Fruit fly (Drosophila melanogaster) whole organism, embryonic: Measurements from ENCODE around the gene Nca.
A peak's percentile ranks its signal among the peaks of the same experiment; 100 is the strongest.

Experiments
- B-H1 ChIP-seq: fragments of 200-800 bp; sonication (Bioruptor generic); IDR thresholded peaks from 3 replicates; pipeline ENCODE4 v1.3.6; 2022; ENCODE audit warnings: missing biosample characterization, missing genetic modification characterization
- Bgb ChIP-seq: fragments of 200-800 bp; sonication (Bioruptor generic); IDR thresholded peaks from 2 replicates; pipeline ENCODE4 v1.3.6; 2022; ENCODE audit warnings: missing biosample characterization, missing genetic modification characterization; ENCODE audit not compliant: partially characterized antibody
- CG10959 ChIP-seq: fragments of 200-800 bp; sonication (Bioruptor generic); IDR thresholded peaks from 2 replicates; pipeline ENCODE4 v1.3.6; 2022; ENCODE audit warnings: missing biosample characterization, missing genetic modification characterization
- CG10979 ChIP-seq: fragments of 200-800 bp; sonication (Bioruptor generic); optimal IDR thresholded peaks from 2 replicates; lab custom pipeline; 2018; ENCODE audit warnings: missing biosample characterization, mild to moderate bottlenecking, missing genetic modification characterization, moderate library complexity
- CG12236 ChIP-seq: fragments of 200-800 bp; sonication (Bioruptor generic); optimal IDR thresholded peaks from 2 replicates; lab custom pipeline; 2016; ENCODE audit warnings: missing biosample characterization, missing genetic modification characterization
- CG12391 ChIP-seq: fragments of 200-800 bp; sonication (Bioruptor generic); optimal IDR thresholded peaks from 3 replicates; lab custom pipeline; 2018; ENCODE audit warnings: missing biosample characterization, mild to moderate bottlenecking, missing genetic modification characterization, moderate library complexity
- CG13123 ChIP-seq: fragments of 200-800 bp; sonication (Bioruptor generic); optimal IDR thresholded peaks from 2 replicates; lab custom pipeline; 2016; ENCODE audit warnings: missing biosample characterization, missing genetic modification characterization
- CG15479 ChIP-seq: fragments of 200-800 bp; sonication (Bioruptor generic); optimal IDR thresholded peaks from 3 replicates; lab custom pipeline; 2019; ENCODE audit warnings: missing biosample characterization, mild to moderate bottlenecking, missing genetic modification characterization, moderate library complexity
- CG17361 ChIP-seq: fragments of 200-800 bp; sonication (Bioruptor generic); IDR thresholded peaks from 3 replicates; pipeline ENCODE4 v1.3.6; 2022; ENCODE audit warnings: missing biosample characterization, missing genetic modification characterization
- CG17568 ChIP-seq: fragments of 200-800 bp; sonication (Bioruptor generic); optimal IDR thresholded peaks from 2 replicates; lab custom pipeline; 2018; ENCODE audit warnings: missing biosample characterization, mild to moderate bottlenecking, missing genetic modification characterization, moderate library complexity
- CG18262 ChIP-seq: fragments of 200-800 bp; optimal IDR thresholded peaks from 3 replicates; lab custom pipeline; 2019; ENCODE audit warnings: missing biosample characterization, mild to moderate bottlenecking, missing genetic modification characterization, moderate library complexity
- CG18599 ChIP-seq: fragments of 200-800 bp; sonication (Bioruptor generic); optimal IDR thresholded peaks from 3 replicates; lab custom pipeline; 2017; ENCODE audit warnings: missing biosample characterization, missing genetic modification characterization, mild to moderate bottlenecking, moderate library complexity, missing genetic modification reagents
- CG2202 ChIP-seq: fragments of 200-800 bp; sonication (Bioruptor generic); optimal IDR thresholded peaks from 2 replicates; lab custom pipeline; 2018; ENCODE audit warnings: missing biosample characterization, mild to moderate bottlenecking, missing genetic modification characterization
- CG4282 ChIP-seq: fragments of 200-800 bp; sonication (Bioruptor generic); optimal IDR thresholded peaks from 2 replicates; lab custom pipeline; 2016; ENCODE audit warnings: missing biosample characterization, missing genetic modification characterization
- CG4328 ChIP-seq: fragments of 200-800 bp; sonication (Bioruptor generic); optimal IDR thresholded peaks from 3 replicates; lab custom pipeline; 2017; ENCODE audit warnings: missing biosample characterization, missing genetic modification reagents, missing genetic modification characterization
- CG7556 ChIP-seq: fragments of 200-800 bp; sonication (Bioruptor generic); optimal IDR thresholded peaks from 2 replicates; lab custom pipeline; 2017; ENCODE audit warnings: missing biosample characterization, mild to moderate bottlenecking, missing genetic modification characterization
- CG8281 ChIP-seq: fragments of 200-800 bp; sonication (Bioruptor generic); optimal IDR thresholded peaks from 2 replicates; lab custom pipeline; 2018; ENCODE audit warnings: missing biosample characterization, mild to moderate bottlenecking, missing genetic modification characterization, moderate library complexity
- CG9437 ChIP-seq: fragments of 200-800 bp; sonication (Bioruptor generic); optimal IDR thresholded peaks from 2 replicates; lab custom pipeline; 2018; ENCODE audit warnings: missing biosample characterization, mild to moderate bottlenecking, missing genetic modification characterization
- CoRest ChIP-seq: fragments of 200-800 bp; sonication (Bioruptor generic); optimal IDR thresholded peaks from 3 replicates; lab custom pipeline; 2018; ENCODE audit warnings: missing biosample characterization, mild to moderate bottlenecking, missing genetic modification characterization, moderate library complexity
- D19B ChIP-seq: fragments of 200-800 bp; sonication (Bioruptor generic); optimal IDR thresholded peaks from 2 replicates; lab custom pipeline; 2017; ENCODE audit warnings: missing biosample characterization, mild to moderate bottlenecking, missing genetic modification characterization
- Deaf1 ChIP-seq: fragments of 200-800 bp; optimal IDR thresholded peaks from 3 replicates; lab custom pipeline; 2019; ENCODE audit warnings: missing biosample characterization, mild to moderate bottlenecking, missing genetic modification characterization, moderate library complexity
- Dip2 ChIP-seq: fragments of 200-800 bp; sonication (Bioruptor generic); IDR thresholded peaks from 2 replicates; pipeline ENCODE4 v1.3.6; 2022; ENCODE audit warnings: missing biosample characterization, missing genetic modification characterization
- Eip74EF ChIP-seq, 2 experiments: fragments of 200-800 bp in 1 of 2; fragments of >200 bp in 1 of 2; sonication (Bioruptor generic) in 1 of 2; optimal IDR thresholded peaks; 2 replicates each; lab custom pipeline; 2017 to 2019; ENCODE audit warnings: missing biosample characterization in 2 of 2, missing genetic modification characterization in 2 of 2, mild to moderate bottlenecking in 1 of 2, moderate library complexity in 1 of 2
- Fer3 ChIP-seq: fragments of 200-800 bp; sonication (Bioruptor generic); optimal IDR thresholded peaks from 2 replicates; lab custom pipeline; 2018; ENCODE audit warnings: missing biosample characterization, mild to moderate bottlenecking, missing genetic modification characterization, moderate library complexity
- NC2α ChIP-seq: fragments of 200-800 bp; sonication (Bioruptor generic); optimal IDR thresholded peaks from 2 replicates; lab custom pipeline; 2016; ENCODE audit warnings: missing biosample characterization, missing genetic modification characterization
- NC2β ChIP-seq: fragments of 200-800 bp; sonication (Bioruptor generic); optimal IDR thresholded peaks from 2 replicates; lab custom pipeline; 2016; ENCODE audit warnings: missing biosample characterization, missing genetic modification characterization
- TFAM ChIP-seq: fragments of 200-800 bp; sonication (Bioruptor generic); optimal IDR thresholded peaks from 2 replicates; lab custom pipeline; 2017; ENCODE audit warnings: missing biosample characterization, missing genetic modification characterization, inconsistent platforms
- Trl ChIP-seq, 3 experiments: fragments of >200 bp in 2 of 3; fragments of 200-800 bp in 1 of 3; sonication (Bioruptor generic) in 1 of 3; optimal IDR thresholded peaks; 2 replicates in 1 of 3; 3 replicates in 2 of 3; lab custom pipeline; 2016 to 2017; ENCODE audit warnings: missing biosample characterization in 1 of 3, missing genetic modification characterization in 1 of 3
- Xbp1 ChIP-seq: fragments of 200-800 bp; sonication (Bioruptor generic); optimal IDR thresholded peaks from 3 replicates; lab custom pipeline; 2016; ENCODE audit warnings: missing biosample characterization, mild to moderate bottlenecking, missing genetic modification characterization
- bab2 ChIP-seq: fragments of 200-800 bp; sonication (Bioruptor generic); optimal IDR thresholded peaks from 2 replicates; lab custom pipeline; 2016; ENCODE audit warnings: missing biosample characterization, missing genetic modification characterization
- btn ChIP-seq: fragments of 200-800 bp; sonication (Bioruptor generic); optimal IDR thresholded peaks from 2 replicates; lab custom pipeline; 2016; ENCODE audit warnings: missing biosample characterization, missing genetic modification characterization
- cg ChIP-seq: fragments of 200-800 bp; sonication (Bioruptor generic); optimal IDR thresholded peaks from 3 replicates; lab custom pipeline; 2019; ENCODE audit warnings: missing biosample characterization, mild to moderate bottlenecking, missing genetic modification characterization, moderate library complexity
- crp ChIP-seq, 2 experiments: fragments of 200-800 bp; sonication (Bioruptor generic); optimal IDR thresholded peaks; 2 replicates in 1 of 2; 3 replicates in 1 of 2; lab custom pipeline; 2017; ENCODE audit warnings: missing biosample characterization in 2 of 2, missing genetic modification characterization in 2 of 2, mild to moderate bottlenecking in 1 of 2, moderate library complexity in 1 of 2
- h ChIP-seq: fragments of >200 bp; optimal IDR thresholded peaks from 2 replicates; lab custom pipeline; 2017
- insv ChIP-seq, 2 experiments: fragments of 200-800 bp; sonication (Bioruptor generic); optimal IDR thresholded peaks; 3 replicates each; lab custom pipeline; 2016 to 2018; ENCODE audit warnings: missing biosample characterization in 2 of 2, missing genetic modification characterization in 2 of 2
- lola ChIP-seq, 3 experiments: fragments of >200 bp in 2 of 3; fragments of 200-800 bp in 1 of 3; sonication (Bioruptor generic) in 1 of 3; optimal IDR thresholded peaks; 2 replicates each; lab custom pipeline; 2017 to 2019; ENCODE audit warnings: missing biosample characterization in 3 of 3, missing genetic modification characterization in 3 of 3, mild to moderate bottlenecking in 1 of 3, moderate library complexity in 1 of 3
- mld ChIP-seq: fragments of 200-800 bp; sonication (Bioruptor generic); IDR thresholded peaks from 3 replicates; pipeline ENCODE4 v1.3.6; 2022; ENCODE audit warnings: missing biosample characterization, missing genetic modification characterization; ENCODE audit not compliant: partially characterized antibody
- nau ChIP-seq: fragments of 200-800 bp; sonication (Bioruptor generic); optimal IDR thresholded peaks from 3 replicates; lab custom pipeline; 2017; ENCODE audit warnings: missing biosample characterization, mild to moderate bottlenecking, missing genetic modification characterization, missing genetic modification reagents
- psq ChIP-seq: fragments of 200-800 bp; sonication (Bioruptor generic); optimal IDR thresholded peaks from 2 replicates; lab custom pipeline; 2017; ENCODE audit warnings: missing biosample characterization, missing genetic modification characterization
- schlank ChIP-seq: fragments of 200-800 bp; sonication (Bioruptor generic); optimal IDR thresholded peaks from 2 replicates; lab custom pipeline; 2018; ENCODE audit warnings: missing biosample characterization, mild to moderate bottlenecking, missing genetic modification characterization
- seq ChIP-seq: fragments of 200-800 bp; sonication (Bioruptor generic); IDR thresholded peaks from 2 replicates; pipeline ENCODE4 v1.3.6; 2022; ENCODE audit warnings: missing biosample characterization, missing genetic modification characterization
- tin ChIP-seq: fragments of 200-800 bp; sonication (Bioruptor generic); optimal IDR thresholded peaks from 3 replicates; lab custom pipeline; 2016; ENCODE audit warnings: missing biosample characterization, missing genetic modification characterization
- tll ChIP-seq, 2 experiments: fragments of 200-800 bp in 1 of 2; fragments of >200 bp in 1 of 2; sonication (Bioruptor generic) in 1 of 2; optimal IDR thresholded peaks; 2 replicates each; lab custom pipeline; 2017 to 2019; ENCODE audit warnings: missing biosample characterization in 2 of 2, missing genetic modification characterization in 2 of 2, mild to moderate bottlenecking in 1 of 2, moderate library complexity in 1 of 2
- tna ChIP-seq: fragments of 200-800 bp; sonication (Bioruptor generic); IDR thresholded peaks from 2 replicates; pipeline ENCODE4 v1.3.6; 2022; ENCODE audit warnings: missing biosample characterization, missing genetic modification characterization; ENCODE audit not compliant: partially characterized antibody
- wdn ChIP-seq: fragments of 200-800 bp; sonication (Bioruptor generic); IDR thresholded peaks from 2 replicates; pipeline ENCODE4 v1.3.6; 2022; ENCODE audit warnings: missing biosample characterization, missing genetic modification characterization
- zen ChIP-seq: fragments of 200-800 bp; sonication (Bioruptor generic); optimal IDR thresholded peaks from 3 replicates; lab custom pipeline; 2018; ENCODE audit warnings: missing biosample characterization, mild to moderate bottlenecking, missing genetic modification characterization, moderate library complexity

Nca gene

DNA sequence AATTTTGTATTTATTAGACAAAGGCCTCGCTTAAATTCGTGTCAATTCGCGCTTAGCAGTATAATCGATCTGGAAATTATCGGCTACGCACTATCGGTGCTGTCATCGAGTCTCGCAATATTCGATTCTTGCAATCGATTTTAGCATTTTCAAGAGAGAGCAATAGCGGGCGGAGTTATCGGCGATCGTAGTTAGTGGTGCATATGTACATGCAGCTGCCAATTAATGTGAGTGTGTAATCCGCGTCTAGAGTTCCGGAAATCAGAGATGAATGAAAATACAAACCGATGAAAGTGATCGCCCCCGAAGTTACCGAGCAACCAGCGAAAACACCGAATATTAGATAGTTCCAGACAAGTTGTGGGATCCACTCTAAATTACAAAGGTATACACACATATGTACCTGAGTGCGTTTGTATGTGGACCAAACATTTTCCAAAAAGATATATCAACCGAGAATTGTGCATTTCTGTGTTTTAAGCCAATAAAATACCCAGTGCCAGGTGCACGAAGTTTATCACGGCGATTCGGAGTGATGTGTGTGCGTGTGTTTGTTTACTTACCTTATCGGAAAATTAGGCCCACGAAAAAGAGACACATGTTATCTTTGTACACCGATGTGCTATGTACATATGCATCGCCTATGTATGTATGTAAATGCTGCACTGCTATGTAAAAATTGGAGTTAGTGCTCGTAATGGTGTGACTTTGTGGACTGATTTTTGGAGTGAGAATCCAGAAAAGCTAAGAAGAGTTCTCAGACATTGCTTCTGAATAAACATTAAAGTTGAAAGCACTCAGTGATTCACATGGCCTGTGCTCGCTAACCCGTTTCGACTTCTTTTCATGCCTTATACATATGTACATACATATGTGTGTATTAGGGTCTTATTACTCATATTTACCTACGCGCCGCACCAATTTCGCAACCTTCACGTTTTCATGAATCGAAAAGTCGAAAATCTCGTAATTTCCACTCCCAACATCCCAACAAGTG lies 14.9 kb downstream of the Nca start (continued):
- peak; percentile 84 for TF ChIP-seq CG15479 (GFP tag; lab: Kevin White, UChicago)
- peak; percentile 36 for TF ChIP-seq CG17568 (GFP tag; lab: Kevin White, UChicago)
- peak; percentile 100 for TF ChIP-seq tna
- TF ChIP-seq Dip2 (GFP tag; lab: Robert Waterston, UW): no peak
- no peak for TF ChIP-seq psq (GFP tag; lab: Kevin White, UChicago)
- no peak for TF ChIP-seq CG13123 (GFP tag; lab: Kevin White, UChicago)
- no peak for TF ChIP-seq CG9437 (GFP tag; lab: Kevin White, UChicago)
- TF ChIP-seq Xbp1 (GFP tag; lab: Kevin White, UChicago): no peak
- TF ChIP-seq CG7556 (GFP tag; lab: Kevin White, UChicago): no peak
- no peak for TF ChIP-seq insv (GFP tag; optimal IDR thresholded peaks at IDR 0.05; lab: Kevin White, UChicago)
- no peak for TF ChIP-seq tin (GFP tag; lab: Kevin White, UChicago)
- no peak for TF ChIP-seq D19B (GFP tag; lab: Kevin White, UChicago)
- peak; percentile 24 for TF ChIP-seq zen (tag; lab: Kevin White, UChicago)
- peak in 1 of 3 experiments; percentile 17 for TF ChIP-seq lola (GFP tag; optimal IDR thresholded peaks at IDR 0.05; lab: Kevin White, UChicago)
- TF ChIP-seq Deaf1 (tag; lab: Kevin White, UChicago): no peak
- no peak for TF ChIP-seq btn (GFP tag; lab: Kevin White, UChicago)
- TF ChIP-seq CG10979: no peak
- no peak for TF ChIP-seq seq
- TF ChIP-seq bab2 (GFP tag; lab: Kevin White, UChicago): no peak
- peak; percentile 85 for TF ChIP-seq cg
- no peak for TF ChIP-seq crp (GFP tag; optimal IDR thresholded peaks at IDR 0.05; lab: Kevin White, UChicago)
- no peak for TF ChIP-seq CG18262
- TF ChIP-seq nau (GFP tag; lab: Kevin White, UChicago): no peak
- no peak for TF ChIP-seq Fer3 (tag; lab: Kevin White, UChicago)
- no peak for TF ChIP-seq Eip74EF (GFP tag; optimal IDR thresholded peaks at IDR 0.05; lab: Kevin White, UChicago)
- no peak for TF ChIP-seq CoRest (tag; lab: Kevin White, UChicago)
- no peak for TF ChIP-seq CG17361 (GFP tag; lab: Robert Waterston, UW)
- TF ChIP-seq NC2β: no peak
- TF ChIP-seq CG8281 (tag; lab: Kevin White, UChicago): no peak
- TF ChIP-seq tll (GFP tag; optimal IDR thresholded peaks at IDR 0.05; lab: Kevin White, UChicago): peak in 1 of 2 experiments; percentile 72
- no peak for TF ChIP-seq Trl (optimal IDR thresholded peaks at IDR 0.05; lab: Kevin White, UChicago)
- TF ChIP-seq Trl (GFP tag; optimal IDR thresholded peaks at IDR 0.05; lab: Kevin White, UChicago): no peak
- TF ChIP-seq h (lab: Kevin White, UChicago): no peak
- TF ChIP-seq mld (GFP tag; lab: Robert Waterston, UW): peak; percentile 99
- no peak for TF ChIP-seq wdn (GFP tag; lab: Robert Waterston, UW)
- TF ChIP-seq CG10959 (GFP tag; lab: Robert Waterston, UW): no peak
- no peak for TF ChIP-seq B-H1 (GFP tag; lab: Robert Waterston, UW)
- TF ChIP-seq schlank (tag; lab: Kevin White, UChicago): no peak
- no peak for TF ChIP-seq TFAM (GFP tag; lab: Kevin White, UChicago)
- TF ChIP-seq CG4328 (GFP tag; lab: Kevin White, UChicago): peak; percentile 46
- TF ChIP-seq CG4282: no peak
- TF ChIP-seq CG12391: no peak
- peak; percentile 96 for TF ChIP-seq Bgb (GFP tag; lab: Robert Waterston, UW)
- TF ChIP-seq CG18599 (GFP tag; lab: Kevin White, UChicago): no peak
- no peak for TF ChIP-seq CG12236 (GFP tag; lab: Kevin White, UChicago)
- no peak for TF ChIP-seq NC2α (GFP tag; lab: Kevin White, UChicago)
- TF ChIP-seq CG2202 (tag; lab: Kevin White, UChicago): no peak
